Worm (Caenorhabditis elegans) whole organism, mixed stage, embryonic: ENCODE results near the gene clec-242.

Experiments used
- M03D4.4 ChIP-seq: sonication (generic microtip); optimal IDR thresholded peaks from 2 replicates; lab custom pipeline; 2017; ENCODE audit warnings: mild to moderate bottlenecking, missing genetic modification characterization, missing compliant biosample characterization
- bed-3 ChIP-seq: fragments of 200-800 bp; sonication (Bioruptor generic); optimal IDR thresholded peaks from 3 replicates; lab custom pipeline; 2018; ENCODE audit warnings: mild to moderate bottlenecking, missing genetic modification characterization, moderate library complexity, missing compliant biosample characterization
- blmp-1 ChIP-seq: fragments of 150-350 bp; optimal IDR thresholded peaks from 2 replicates; lab custom pipeline; 2014; ENCODE audit warnings: missing biosample characterization, missing genetic modification characterization
- ceh-39 ChIP-seq: fragments of 150-350 bp; optimal IDR thresholded peaks from 2 replicates; lab custom pipeline; 2014; ENCODE audit warnings: missing biosample characterization, missing genetic modification characterization
- ceh-43 ChIP-seq: fragments of 200-800 bp; sonication (Bioruptor generic); optimal IDR thresholded peaks from 2 replicates; lab custom pipeline; 2018; ENCODE audit warnings: mild to moderate bottlenecking, missing genetic modification characterization, moderate library complexity, missing compliant biosample characterization
- ceh-83 ChIP-seq: fragments of 200-800 bp; sonication (Bioruptor generic); optimal IDR thresholded peaks from 2 replicates; lab custom pipeline; 2018; ENCODE audit warnings: mild to moderate bottlenecking, missing genetic modification characterization, missing compliant biosample characterization
- ces-1 ChIP-seq: fragments of 150-350 bp; optimal IDR thresholded peaks from 2 replicates; lab custom pipeline; 2014; ENCODE audit warnings: missing biosample characterization, missing genetic modification reagents, missing genetic modification characterization
- drap-1 ChIP-seq: fragments of 200-800 bp; sonication (Bioruptor generic); optimal IDR thresholded peaks from 3 replicates; lab custom pipeline; 2018; ENCODE audit warnings: mild to moderate bottlenecking, missing genetic modification characterization, missing compliant biosample characterization
- elt-1 ChIP-seq: sonication (generic microtip); optimal IDR thresholded peaks from 2 replicates; lab custom pipeline; 2017; ENCODE audit warnings: missing genetic modification characterization, mild to moderate bottlenecking, missing compliant biosample characterization, antibody characterized with exemption, moderate library complexity, borderline replicate concordance; ENCODE audit not compliant: insufficient read depth
- elt-3 ChIP-seq: fragments of 150-350 bp; optimal IDR thresholded peaks from 2 replicates; lab custom pipeline; 2014; ENCODE audit warnings: missing biosample characterization, missing genetic modification characterization
- ham-2 ChIP-seq: fragments of 200-800 bp; sonication (Bioruptor generic); optimal IDR thresholded peaks from 2 replicates; lab custom pipeline; 2018; ENCODE audit warnings: mild to moderate bottlenecking, missing genetic modification characterization, missing compliant biosample characterization
- hlh-1 ChIP-seq: fragments of 150-350 bp; optimal IDR thresholded peaks from 2 replicates; lab custom pipeline; 2014; ENCODE audit warnings: missing biosample characterization, missing genetic modification reagents, missing genetic modification characterization
- lin-13 ChIP-seq: fragments of 150-350 bp; optimal IDR thresholded peaks from 2 replicates; lab custom pipeline; 2014; ENCODE audit warnings: missing biosample characterization, missing genetic modification characterization
- lin-32 ChIP-seq: fragments of 200-800 bp; sonication (Bioruptor generic); optimal IDR thresholded peaks from 2 replicates; lab custom pipeline; 2018; ENCODE audit warnings: mild to moderate bottlenecking, missing genetic modification characterization, missing compliant biosample characterization
- lsy-2 ChIP-seq: fragments of 150-350 bp; optimal IDR thresholded peaks from 2 replicates; lab custom pipeline; 2014; ENCODE audit warnings: missing biosample characterization, missing genetic modification characterization
- mab-5 ChIP-seq: fragments of 150-350 bp; optimal IDR thresholded peaks from 2 replicates; lab custom pipeline; 2014; ENCODE audit warnings: missing biosample characterization, missing genetic modification characterization
- mep-1 ChIP-seq: fragments of 150-350 bp; optimal IDR thresholded peaks from 2 replicates; lab custom pipeline; 2017; ENCODE audit warnings: missing biosample characterization, missing genetic modification reagents, missing genetic modification characterization, inconsistent platforms
- mls-2 ChIP-seq: sonication (generic microtip); optimal IDR thresholded peaks from 2 replicates; lab custom pipeline; 2016; ENCODE audit warnings: mild to moderate bottlenecking, missing genetic modification characterization, moderate library complexity, missing compliant biosample characterization
- nhr-12 ChIP-seq: fragments of 150-350 bp; optimal IDR thresholded peaks from 2 replicates; lab custom pipeline; 2014; ENCODE audit warnings: missing biosample characterization, missing genetic modification characterization
- nhr-237 ChIP-seq: fragments of 150-350 bp; optimal IDR thresholded peaks from 2 replicates; lab custom pipeline; 2014; ENCODE audit warnings: missing biosample characterization, missing genetic modification characterization
- nhr-28 ChIP-seq: fragments of 150-350 bp; optimal IDR thresholded peaks from 2 replicates; lab custom pipeline; 2014; ENCODE audit warnings: missing biosample characterization, missing genetic modification characterization
- pha-4 ChIP-seq: fragments of 150-350 bp; optimal IDR thresholded peaks from 2 replicates; lab custom pipeline; 2018; ENCODE audit warnings: missing biosample characterization, missing genetic modification reagents, missing genetic modification characterization
- sem-2 ChIP-seq: fragments of 200-800 bp; sonication (Bioruptor generic); optimal IDR thresholded peaks from 2 replicates; lab custom pipeline; 2018; ENCODE audit warnings: mild to moderate bottlenecking, missing genetic modification characterization, missing compliant biosample characterization
- snpc-4 ChIP-seq: fragments of 150-350 bp; optimal IDR thresholded peaks from 2 replicates; lab custom pipeline; 2014; ENCODE audit warnings: missing biosample characterization, missing genetic modification characterization
- tbx-8 ChIP-seq: fragments of 200-800 bp; sonication (Bioruptor generic); optimal IDR thresholded peaks from 2 replicates; lab custom pipeline; 2018; ENCODE audit warnings: mild to moderate bottlenecking, missing genetic modification characterization, moderate library complexity, missing compliant biosample characterization
- unc-120 ChIP-seq: sonication (generic microtip); optimal IDR thresholded peaks from 2 replicates; lab custom pipeline; 2017; ENCODE audit warnings: missing genetic modification characterization, missing compliant biosample characterization; ENCODE audit not compliant: poor library complexity, severe bottlenecking
- unc-39 ChIP-seq: fragments of 150-350 bp; optimal IDR thresholded peaks from 2 replicates; lab custom pipeline; 2014; ENCODE audit warnings: missing biosample characterization, missing genetic modification characterization
- unc-62 ChIP-seq: fragments of 150-350 bp; optimal IDR thresholded peaks from 2 replicates; lab custom pipeline; 2014; ENCODE audit warnings: missing biosample characterization, missing genetic modification reagents, missing genetic modification characterization
- zip-8 ChIP-seq: fragments of 150-350 bp; optimal IDR thresholded peaks from 2 replicates; lab custom pipeline; 2014; ENCODE audit warnings: missing biosample characterization, missing genetic modification characterization
- ztf-11 ChIP-seq: fragments of 150-350 bp; optimal IDR thresholded peaks from 2 replicates; lab custom pipeline; 2014; ENCODE audit warnings: missing biosample characterization, missing genetic modification characterization

Gene clec-242

DNA sequence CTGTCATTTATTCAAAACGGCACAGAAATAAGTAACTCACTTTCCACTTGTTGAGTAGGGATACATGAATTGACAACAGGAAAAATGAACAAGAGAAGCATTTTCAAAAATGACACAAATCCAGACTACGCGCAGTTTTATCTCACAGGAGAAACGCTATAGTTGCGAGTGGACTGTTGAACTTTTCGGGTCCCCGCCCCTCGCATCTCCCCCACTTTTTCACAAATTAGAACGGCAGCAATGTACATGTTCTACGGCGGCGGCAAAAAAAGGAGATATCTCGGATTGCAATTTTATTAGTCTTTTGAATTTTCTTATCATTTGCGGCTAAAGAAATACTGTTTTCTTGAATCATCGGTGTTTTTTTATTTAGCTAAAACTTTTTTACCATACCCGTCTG lies at the start of gene clec-242:
Gene clec-242 (minus strand): TSS at position 101 of the 400 bp plus-strand sequence.
- no peak for TF ChIP-seq blmp-1 (tag; lab: Kevin White, UChicago)
- TF ChIP-seq ceh-43 (GFP tag; lab: Kevin White, UChicago), result no peak
- TF ChIP-seq elt-3 (tag; lab: Kevin White, UChicago), result no peak
- TF ChIP-seq lin-13, result no peak
- no peak for TF ChIP-seq ceh-83 (GFP tag; lab: Kevin White, UChicago)
- TF ChIP-seq ces-1 (GFP tag; lab: Kevin White, UChicago), result no peak
- no peak for TF ChIP-seq zip-8 (tag; lab: Kevin White, UChicago)
- TF ChIP-seq unc-39 (tag; lab: Kevin White, UChicago), result no peak
- no peak for TF ChIP-seq M03D4.4

DNA sequence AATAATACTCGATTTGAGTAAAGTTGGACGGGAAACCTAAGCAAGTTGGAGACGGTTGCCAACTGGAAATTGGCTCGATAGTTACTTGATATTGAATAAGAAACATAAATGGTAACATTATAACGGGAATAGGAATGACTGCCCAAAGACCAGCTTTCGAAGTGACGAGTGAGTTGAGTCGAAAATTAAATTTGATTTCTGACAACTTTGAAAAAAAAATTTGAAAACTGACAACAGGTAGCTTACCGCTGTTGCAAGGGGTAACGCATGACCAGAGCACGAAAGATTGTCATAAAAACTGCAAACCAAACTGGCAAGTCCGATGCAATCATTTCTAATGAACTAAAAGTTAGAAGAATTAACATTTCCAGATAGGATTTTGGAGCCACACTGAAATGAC lies 47.4 kb upstream of the clec-242 start:
- TF ChIP-seq ceh-43 (GFP tag; lab: Kevin White, UChicago), result no peak
- TF ChIP-seq ham-2, result no peak
- TF ChIP-seq lin-32, result no peak
- no peak for TF ChIP-seq mab-5 (tag; lab: Kevin White, UChicago)
- TF ChIP-seq pha-4, result no peak
- TF ChIP-seq tbx-8 (GFP tag; lab: Kevin White, UChicago), result no peak
- TF ChIP-seq lsy-2, result no peak
- TF ChIP-seq ceh-83 (GFP tag; lab: Kevin White, UChicago), result no peak
- TF ChIP-seq mep-1 (tag; lab: Kevin White, UChicago), result no peak
- no peak for TF ChIP-seq zip-8 (tag; lab: Kevin White, UChicago)
- TF ChIP-seq nhr-12, result no peak
- TF ChIP-seq unc-39 (tag; lab: Kevin White, UChicago), result no peak

DNA sequence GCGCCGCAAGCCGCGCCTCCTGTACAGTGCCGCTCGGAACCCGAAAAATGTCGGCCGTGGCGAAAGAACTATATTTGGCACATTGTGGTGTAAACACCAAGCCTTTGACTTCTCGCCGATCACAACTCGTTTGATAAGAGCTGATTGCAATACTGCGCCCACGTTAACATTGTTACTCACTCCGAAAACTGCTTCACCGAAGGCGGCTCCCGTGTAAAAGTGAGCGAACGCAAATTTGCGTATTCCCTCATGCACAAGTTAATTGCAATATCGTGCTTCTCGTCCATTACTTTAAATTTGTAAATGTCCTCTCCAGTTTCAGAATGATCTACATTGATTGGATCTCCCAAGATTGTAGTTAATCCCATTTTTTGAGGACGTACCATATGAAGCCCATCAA lies 38.9 kb upstream of the clec-242 start:
- no peak for TF ChIP-seq mls-2 (tag; lab: Kevin White, UChicago)
- no peak for TF ChIP-seq nhr-237 (tag; lab: Kevin White, UChicago)
- TF ChIP-seq nhr-12, result no peak
- no peak for TF ChIP-seq M03D4.4
- TF ChIP-seq elt-3 (tag; lab: Kevin White, UChicago), result no peak
- no peak for TF ChIP-seq unc-120 (tag; lab: Kevin White, UChicago)
- TF ChIP-seq nhr-28 (tag; lab: Kevin White, UChicago), result no peak
- TF ChIP-seq drap-1, result no peak
- no peak for TF ChIP-seq zip-8 (tag; lab: Kevin White, UChicago)
- TF ChIP-seq ces-1 (GFP tag; lab: Kevin White, UChicago), result no peak
- no peak for TF ChIP-seq tbx-8 (GFP tag; lab: Kevin White, UChicago)
- no peak for TF ChIP-seq ceh-43 (GFP tag; lab: Kevin White, UChicago)
- TF ChIP-seq unc-39 (tag; lab: Kevin White, UChicago), result no peak
- no peak for TF ChIP-seq unc-62
- no peak for TF ChIP-seq ham-2
- TF ChIP-seq ztf-11, result no peak

DNA sequence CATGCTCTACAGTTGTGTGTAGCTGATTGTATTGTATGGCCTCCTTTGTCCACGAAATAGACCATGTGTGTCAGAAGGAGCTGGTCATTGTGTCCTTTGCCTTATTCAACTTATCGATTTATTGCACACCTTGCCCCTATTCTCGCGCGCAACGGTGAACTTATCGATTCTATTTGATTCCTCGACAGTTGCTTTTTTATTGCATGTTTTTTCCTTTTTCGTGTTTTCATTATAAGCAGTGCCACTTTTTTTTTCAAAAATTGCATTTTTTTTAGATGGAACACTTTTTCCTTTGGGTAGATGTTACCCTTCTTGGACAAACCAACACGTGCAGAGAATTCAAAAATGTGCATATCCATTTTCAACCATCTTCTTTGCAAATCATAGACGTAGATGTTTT lies 27.9 kb upstream of the clec-242 start, which contains the start of gene K10G4.10:
Gene K10G4.10 (plus strand): TSS at position 301 of the 400 bp plus-strand sequence.
- TF ChIP-seq tbx-8 (GFP tag; lab: Kevin White, UChicago), result no peak
- no peak for TF ChIP-seq nhr-237 (tag; lab: Kevin White, UChicago)
- no peak for TF ChIP-seq pha-4
- no peak for TF ChIP-seq ham-2
- no peak for TF ChIP-seq ztf-11
- no peak for TF ChIP-seq lin-32
- no peak for TF ChIP-seq sem-2 (GFP tag; lab: Kevin White, UChicago)
- TF ChIP-seq lsy-2, result no peak

DNA sequence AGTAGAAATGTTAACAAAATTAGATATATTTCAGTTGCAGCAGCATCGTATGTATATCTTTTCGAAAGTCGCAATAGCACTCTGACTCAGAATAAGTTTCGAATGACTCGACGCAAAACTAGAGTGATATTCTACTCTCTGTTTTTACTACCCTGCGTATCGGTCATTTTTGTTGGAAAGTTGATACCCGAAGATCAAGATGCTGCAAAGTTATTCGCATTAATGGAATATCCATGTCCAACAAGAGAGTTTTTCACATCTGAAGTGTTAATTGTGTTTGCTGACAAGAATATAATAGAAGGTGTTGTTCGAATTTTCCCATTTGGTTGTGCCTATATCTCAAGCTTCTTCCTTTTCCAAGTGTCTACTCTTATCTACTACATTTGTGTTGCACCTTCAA lies 26.8 kb upstream of the clec-242 start:
- TF ChIP-seq sem-2 (GFP tag; lab: Kevin White, UChicago) (no peak), ces-1 (GFP tag; lab: Kevin White, UChicago) (no peak), bed-3 (GFP tag; lab: Kevin White, UChicago) (no peak), pha-4 (no peak), elt-3 (tag; lab: Kevin White, UChicago) (no peak), drap-1 (no peak), nhr-237 (tag; lab: Kevin White, UChicago) (no peak), ham-2 (no peak), mab-5 (tag; lab: Kevin White, UChicago) (no peak), snpc-4 (tag; lab: Kevin White, UChicago) (no peak), zip-8 (tag; lab: Kevin White, UChicago) (no peak), ztf-11 (no peak), nhr-12 (no peak), ceh-39 (tag; lab: Kevin White, UChicago) (no peak), unc-120 (tag; lab: Kevin White, UChicago) (no peak), hlh-1 (no peak), elt-1 (tag; lab: Kevin White, UChicago) (no peak)
- TF ChIP-seq, all 35 proteins: peak for 0
